Fruit fly (Drosophila melanogaster) whole organism, embryonic: ENCODE measurements around the gene CG15024.
A peak's percentile ranks its signal among the peaks of the same experiment; 100 is the strongest.

Experiments used
- Atf-2 ChIP-seq: fragments of 200-800 bp; sonication (Bioruptor generic); optimal IDR thresholded peaks from 2 replicates; lab custom pipeline; 2016; ENCODE audit warnings: missing biosample characterization, missing genetic modification characterization
- CG10147 ChIP-seq: fragments of 200-800 bp; sonication (Bioruptor generic); optimal IDR thresholded peaks from 2 replicates; lab custom pipeline; 2019; ENCODE audit warnings: missing biosample characterization, mild to moderate bottlenecking, missing genetic modification characterization, moderate library complexity
- CG10543 ChIP-seq: fragments of 200-800 bp; sonication (Bioruptor generic); optimal IDR thresholded peaks from 3 replicates; lab custom pipeline; 2017; ENCODE audit warnings: missing biosample characterization, mild to moderate bottlenecking, missing genetic modification characterization, moderate library complexity
- CG11504 ChIP-seq: fragments of 200-800 bp; sonication (Bioruptor generic); optimal IDR thresholded peaks from 3 replicates; lab custom pipeline; 2019; ENCODE audit warnings: missing biosample characterization, mild to moderate bottlenecking, missing genetic modification characterization, moderate library complexity
- CG14860 ChIP-seq: fragments of 200-800 bp; sonication (Bioruptor generic); IDR thresholded peaks from 3 replicates; pipeline ENCODE4 v1.3.6; 2022; ENCODE audit warnings: missing biosample characterization, missing genetic modification characterization; ENCODE audit not compliant: partially characterized antibody
- CG14965 ChIP-seq: fragments of 200-800 bp; sonication (Bioruptor generic); optimal IDR thresholded peaks from 2 replicates; lab custom pipeline; 2016; ENCODE audit warnings: missing biosample characterization, missing genetic modification characterization, borderline replicate concordance
- CG2678 ChIP-seq: fragments of 200-800 bp; sonication (Bioruptor generic); optimal IDR thresholded peaks from 3 replicates; lab custom pipeline; 2019; ENCODE audit warnings: missing biosample characterization, mild to moderate bottlenecking, missing genetic modification characterization, moderate library complexity
- CG2889 ChIP-seq: fragments of 200-800 bp; sonication (Bioruptor generic); IDR thresholded peaks from 3 replicates; pipeline ENCODE4 v1.3.6; 2022; ENCODE audit warnings: missing biosample characterization, missing genetic modification characterization
- CG30403 ChIP-seq: fragments of 200-800 bp; sonication (Bioruptor generic); optimal IDR thresholded peaks from 3 replicates; lab custom pipeline; 2016; ENCODE audit warnings: missing biosample characterization, missing genetic modification characterization
- CG31441 ChIP-seq: fragments of 200-800 bp; sonication (Bioruptor generic); IDR thresholded peaks from 2 replicates; pipeline ENCODE4 v1.3.6; 2022; ENCODE audit warnings: missing biosample characterization, missing genetic modification characterization
- CG32767 ChIP-seq: fragments of 200-800 bp; sonication (Bioruptor generic); IDR thresholded peaks from 2 replicates; pipeline ENCODE4 v1.3.6; 2022; ENCODE audit warnings: missing biosample characterization, missing genetic modification characterization
- CG4360 ChIP-seq: fragments of 200-800 bp; sonication (Bioruptor generic); IDR thresholded peaks from 2 replicates; pipeline ENCODE4 v1.3.6; 2022; ENCODE audit warnings: missing biosample characterization, missing genetic modification characterization
- CG4730 ChIP-seq: fragments of 200-800 bp; sonication (Bioruptor generic); IDR thresholded peaks from 2 replicates; pipeline ENCODE4 v1.3.6; 2022; ENCODE audit warnings: missing biosample characterization, missing genetic modification characterization
- CG6254 ChIP-seq: fragments of 200-800 bp; sonication (Bioruptor generic); optimal IDR thresholded peaks from 3 replicates; lab custom pipeline; 2017; ENCODE audit warnings: mild to moderate bottlenecking, missing biosample characterization, missing genetic modification reagents, missing genetic modification characterization
- CG6689 ChIP-seq: fragments of 200-800 bp; sonication (Bioruptor generic); IDR thresholded peaks from 2 replicates; pipeline ENCODE4 v1.3.6; 2022; ENCODE audit warnings: missing biosample characterization, missing genetic modification characterization
- CG6791 ChIP-seq: fragments of 200-800 bp; sonication (Bioruptor generic); IDR thresholded peaks from 3 replicates; pipeline ENCODE4 v1.3.6; 2022; ENCODE audit warnings: missing biosample characterization, missing genetic modification characterization; ENCODE audit not compliant: partially characterized antibody
- CG7271 ChIP-seq: fragments of 200-800 bp; sonication (Bioruptor generic); optimal IDR thresholded peaks from 2 replicates; lab custom pipeline; 2018; ENCODE audit warnings: missing biosample characterization, mild to moderate bottlenecking, missing genetic modification characterization, moderate library complexity
- CG7987 ChIP-seq: fragments of 200-800 bp; sonication (Bioruptor generic); optimal IDR thresholded peaks from 2 replicates; lab custom pipeline; 2018; ENCODE audit warnings: missing biosample characterization, mild to moderate bottlenecking, missing genetic modification characterization, moderate library complexity
- CG8944 ChIP-seq: fragments of 200-800 bp; sonication (Bioruptor generic); optimal IDR thresholded peaks from 3 replicates; lab custom pipeline; 2016; ENCODE audit warnings: missing biosample characterization, missing genetic modification characterization
- CG9609 ChIP-seq: fragments of 200-800 bp; sonication (Bioruptor generic); optimal IDR thresholded peaks from 3 replicates; lab custom pipeline; 2016; ENCODE audit warnings: missing biosample characterization, missing genetic modification characterization
- CkIIα-i1 ChIP-seq: fragments of 200-800 bp; sonication (Bioruptor generic); IDR thresholded peaks from 2 replicates; pipeline ENCODE4 v1.3.6; 2022; ENCODE audit warnings: missing biosample characterization, missing genetic modification characterization
- Deaf1 ChIP-seq: fragments of 200-800 bp; optimal IDR thresholded peaks from 3 replicates; lab custom pipeline; 2019; ENCODE audit warnings: missing biosample characterization, mild to moderate bottlenecking, missing genetic modification characterization, moderate library complexity
- Dref ChIP-seq: fragments of 200-800 bp; sonication (Bioruptor generic); IDR thresholded peaks from 2 replicates; pipeline ENCODE4 v1.3.6; 2022; ENCODE audit warnings: missing biosample characterization, missing genetic modification characterization
- ERR ChIP-seq: fragments of 200-800 bp; sonication (Bioruptor generic); optimal IDR thresholded peaks from 2 replicates; lab custom pipeline; 2016; ENCODE audit warnings: missing biosample characterization, missing genetic modification characterization
- Gug ChIP-seq: fragments of 200-800 bp; sonication (Bioruptor generic); IDR thresholded peaks from 4 replicates; pipeline ENCODE4 v1.3.6; 2022; ENCODE audit warnings: missing biosample characterization, missing genetic modification characterization
- HLH54F ChIP-seq: fragments of 200-800 bp; sonication (Bioruptor generic); optimal IDR thresholded peaks from 3 replicates; lab custom pipeline; 2016; ENCODE audit warnings: missing biosample characterization, missing genetic modification characterization
- Hsf ChIP-seq: fragments of 200-800 bp; sonication (Bioruptor generic); optimal IDR thresholded peaks from 3 replicates; lab custom pipeline; 2016; ENCODE audit warnings: missing biosample characterization, missing genetic modification characterization
- PHDP ChIP-seq: fragments of 200-800 bp; sonication (Bioruptor generic); optimal IDR thresholded peaks from 3 replicates; lab custom pipeline; 2018; ENCODE audit warnings: missing biosample characterization, mild to moderate bottlenecking, missing genetic modification characterization, moderate library complexity
- Sox100B ChIP-seq: fragments of 200-800 bp; sonication (Bioruptor generic); optimal IDR thresholded peaks from 3 replicates; lab custom pipeline; 2018; ENCODE audit warnings: missing biosample characterization, mild to moderate bottlenecking, missing genetic modification characterization
- aop ChIP-seq: fragments of 200-800 bp; sonication (Bioruptor generic); IDR thresholded peaks from 2 replicates; pipeline ENCODE4 v1.3.6; 2022; ENCODE audit warnings: missing biosample characterization, missing genetic modification characterization
- ap ChIP-seq: fragments of 200-800 bp; sonication (Bioruptor generic); IDR thresholded peaks from 2 replicates; pipeline ENCODE4 v1.3.6; 2022; ENCODE audit warnings: missing biosample characterization, missing genetic modification characterization
- bcd ChIP-seq: fragments of 200-800 bp; sonication (Bioruptor generic); optimal IDR thresholded peaks from 2 replicates; lab custom pipeline; 2017; ENCODE audit warnings: missing biosample characterization, mild to moderate bottlenecking, missing genetic modification characterization
- crp ChIP-seq, 2 experiments: fragments of 200-800 bp; sonication (Bioruptor generic); optimal IDR thresholded peaks; 2 replicates in 1 of 2; 3 replicates in 1 of 2; lab custom pipeline; 2017; ENCODE audit warnings: missing biosample characterization in 2 of 2, missing genetic modification characterization in 2 of 2, mild to moderate bottlenecking in 1 of 2, moderate library complexity in 1 of 2
- da ChIP-seq: fragments of 200-800 bp; sonication (Bioruptor generic); optimal IDR thresholded peaks from 2 replicates; lab custom pipeline; 2016; ENCODE audit warnings: missing biosample characterization, missing genetic modification characterization
- dmrt99B ChIP-seq: fragments of 200-800 bp; sonication (Bioruptor generic); optimal IDR thresholded peaks from 2 replicates; lab custom pipeline; 2018; ENCODE audit warnings: missing biosample characterization, mild to moderate bottlenecking, missing genetic modification characterization, moderate library complexity
- esg ChIP-seq: fragments of 200-800 bp; sonication (Bioruptor generic); conservative IDR thresholded peaks from 2 replicates; pipeline ENCODE4 v1.3.6; 2022; ENCODE audit warnings: missing biosample characterization, missing genetic modification characterization
- ewg ChIP-seq: fragments of 200-800 bp; sonication (Bioruptor generic); optimal IDR thresholded peaks from 3 replicates; lab custom pipeline; 2017; ENCODE audit warnings: mild to moderate bottlenecking, missing biosample characterization, missing genetic modification reagents, missing genetic modification characterization
- gem ChIP-seq: fragments of 200-800 bp; sonication (Bioruptor generic); optimal IDR thresholded peaks from 2 replicates; lab custom pipeline; 2019; ENCODE audit warnings: missing biosample characterization, mild to moderate bottlenecking, missing genetic modification characterization, moderate library complexity
- lab ChIP-seq: fragments of 200-800 bp; sonication (Bioruptor generic); optimal IDR thresholded peaks from 3 replicates; lab custom pipeline; 2017; ENCODE audit warnings: missing biosample characterization, missing genetic modification characterization, mild to moderate bottlenecking, moderate library complexity, missing genetic modification reagents
- odd ChIP-seq: fragments of 200-800 bp; sonication (Bioruptor generic); optimal IDR thresholded peaks from 2 replicates; lab custom pipeline; 2017; ENCODE audit warnings: missing biosample characterization, mild to moderate bottlenecking, missing genetic modification characterization
- pan ChIP-seq, 4 experiments: fragments of >200 bp in 3 of 4; fragments of 200-800 bp in 1 of 4; sonication (Bioruptor generic) in 1 of 4; optimal IDR thresholded peaks in 3 of 4; IDR thresholded peaks in 1 of 4; 2 replicates each; pipeline versions ENCODE4 v1.3.6 to Lab custom; 2017 to 2022; ENCODE audit warnings: missing biosample characterization in 2 of 4, missing genetic modification characterization in 2 of 4, mixed read lengths in 1 of 4
- pum ChIP-seq: fragments of 200-800 bp; sonication (Bioruptor generic); optimal IDR thresholded peaks from 2 replicates; lab custom pipeline; 2016; ENCODE audit warnings: missing biosample characterization, missing genetic modification characterization
- ro ChIP-seq: fragments of 200-800 bp; sonication (Bioruptor generic); IDR thresholded peaks from 2 replicates; pipeline ENCODE4 v1.3.6; 2022; ENCODE audit warnings: missing biosample characterization, missing genetic modification characterization
- sima ChIP-seq: fragments of 200-800 bp; sonication (Bioruptor generic); optimal IDR thresholded peaks from 2 replicates; lab custom pipeline; 2016; ENCODE audit warnings: missing biosample characterization, missing genetic modification characterization
- slou ChIP-seq: fragments of 200-800 bp; sonication (Bioruptor generic); optimal IDR thresholded peaks from 3 replicates; lab custom pipeline; 2016; ENCODE audit warnings: missing biosample characterization, missing genetic modification characterization
- tgo ChIP-seq: fragments of 200-800 bp; sonication (Bioruptor generic); IDR thresholded peaks from 3 replicates; pipeline ENCODE4 v1.3.6; 2022; ENCODE audit warnings: missing biosample characterization, missing genetic modification characterization
- ttk ChIP-seq: fragments of 200-800 bp; sonication (Bioruptor generic); IDR thresholded peaks from 2 replicates; pipeline ENCODE4 v2.1.2; 2022; ENCODE audit warnings: missing biosample characterization, missing genetic modification characterization
- unpg ChIP-seq: fragments of 200-800 bp; sonication (Bioruptor generic); optimal IDR thresholded peaks from 3 replicates; lab custom pipeline; 2018; ENCODE audit warnings: missing biosample characterization, mild to moderate bottlenecking, missing genetic modification characterization, moderate library complexity
- wor ChIP-seq: fragments of 200-800 bp; sonication (Bioruptor generic); IDR thresholded peaks from 2 replicates; pipeline ENCODE4 v1.3.6; 2022; ENCODE audit warnings: missing biosample characterization, missing genetic modification characterization

The CG15024 gene

dm6 chr3L:4461454-4462045, 2.1 kb downstream of the CG15024 start, which contains the start of gene CG15023 (continued):
- TF ChIP-seq crp (GFP tag; optimal IDR thresholded peaks at IDR 0.05; lab: Kevin White, UChicago): no peak
- TF ChIP-seq ewg (GFP tag; lab: Kevin White, UChicago): no peak
- TF ChIP-seq PHDP (tag; lab: Kevin White, UChicago): peak; percentile 30
- no peak for TF ChIP-seq sima (GFP tag; lab: Kevin White, UChicago)
- TF ChIP-seq wor (GFP tag; lab: Robert Waterston, UW): no peak
- TF ChIP-seq CG4360 (GFP tag; lab: Robert Waterston, UW): no peak
- TF ChIP-seq CG31441 (GFP tag; lab: Robert Waterston, UW): 0 out of 2 replicates have a peak, but pooled peaks have one; percentile 26
- no peak for TF ChIP-seq CG7271 (tag; lab: Kevin White, UChicago)
- TF ChIP-seq CG30403: peak; percentile 19
- TF ChIP-seq ap: no peak
- no peak for TF ChIP-seq CG6254 (GFP tag; lab: Kevin White, UChicago)
- TF ChIP-seq CG8944 (GFP tag; lab: Kevin White, UChicago): no peak
- no peak for TF ChIP-seq CG10147 (GFP tag; lab: Kevin White, UChicago)
- TF ChIP-seq pan (optimal IDR thresholded peaks at IDR 0.05; lab: Kevin White, UChicago): no peak
- no peak for TF ChIP-seq pan (GFP tag; optimal IDR thresholded peaks at IDR 0.05 in 1 of 2, IDR thresholded peaks at IDR 0.05 in 1 of 2)
- TF ChIP-seq Gug (GFP tag; lab: Robert Waterston, UW): no peak
- no peak for TF ChIP-seq CG4730 (GFP tag; lab: Robert Waterston, UW)
- TF ChIP-seq Dref (GFP tag; lab: Robert Waterston, UW): no peak
- no peak for TF ChIP-seq aop
- no peak for TF ChIP-seq CG14860
- TF ChIP-seq CG6791: no peak
- TF ChIP-seq odd: peak; percentile 11
- no peak for TF ChIP-seq ro (GFP tag; lab: Robert Waterston, UW)
- TF ChIP-seq CG32767 (GFP tag; lab: Robert Waterston, UW): 0 out of 2 replicates have a peak, but pooled peaks have one; percentile 18
- no peak for TF ChIP-seq CkIIα-i1 (GFP tag; lab: Robert Waterston, UW)
- peak; percentile 55; the same call in 2 of the 3 replicates for TF ChIP-seq tgo (GFP tag; lab: Robert Waterston, UW)
- TF ChIP-seq slou: no peak
- TF ChIP-seq Deaf1 (tag; lab: Kevin White, UChicago): no peak
- peak; percentile 4 for TF ChIP-seq bcd
- no peak for TF ChIP-seq HLH54F (GFP tag; lab: Kevin White, UChicago)
- TF ChIP-seq Sox100B (GFP tag; lab: Kevin White, UChicago): peak; percentile 0
- TF ChIP-seq CG10543 (GFP tag; lab: Kevin White, UChicago): no peak
- no peak for TF ChIP-seq CG14965 (GFP tag; lab: Kevin White, UChicago)
- TF ChIP-seq da (GFP tag; lab: Kevin White, UChicago): no peak
- peak; percentile 61 for TF ChIP-seq gem (tag; lab: Kevin White, UChicago)
- no peak for TF ChIP-seq pum (GFP tag; lab: Kevin White, UChicago)
- peak; percentile 52 for TF ChIP-seq CG11504 (tag; lab: Kevin White, UChicago)
- TF ChIP-seq Hsf (GFP tag; lab: Kevin White, UChicago): peak; percentile 21
- peak; percentile 25; the same call in 1 of the 2 replicates for TF ChIP-seq CG6689 (GFP tag; lab: Robert Waterston, UW)
- TF ChIP-seq CG2678 (tag; lab: Kevin White, UChicago): peak; percentile 56
- TF ChIP-seq CG2889: 0 out of 3 replicates have a peak, but pooled peaks have one; percentile 31
- peak; percentile 28 for TF ChIP-seq unpg (GFP tag; lab: Kevin White, UChicago)
- peak; percentile 30 for TF ChIP-seq esg (GFP tag; lab: Robert Waterston, UW)
- no peak for TF ChIP-seq Atf-2 (GFP tag; lab: Kevin White, UChicago)
- TF ChIP-seq dmrt99B: peak; percentile 34
- TF ChIP-seq CG9609 (GFP tag; lab: Kevin White, UChicago): no peak
- peak; percentile 47 for TF ChIP-seq lab (GFP tag; lab: Kevin White, UChicago)
- TF ChIP-seq ttk: no peak
- no peak for TF ChIP-seq ERR (GFP tag; lab: Kevin White, UChicago)
- TF ChIP-seq CG7987 (GFP tag; lab: Kevin White, UChicago): no peak
